Worm (Caenorhabditis elegans) whole organism, mixed stage, embryonic: ENCODE results near the gene C08B11.9.

Experiments used
- bed-3 ChIP-seq: fragments of 200-800 bp; sonication (Bioruptor generic); optimal IDR thresholded peaks from 3 replicates; lab custom pipeline; 2018; ENCODE audit warnings: mild to moderate bottlenecking, missing genetic modification characterization, moderate library complexity, missing compliant biosample characterization
- ceh-43 ChIP-seq: fragments of 200-800 bp; sonication (Bioruptor generic); optimal IDR thresholded peaks from 2 replicates; lab custom pipeline; 2018; ENCODE audit warnings: mild to moderate bottlenecking, missing genetic modification characterization, moderate library complexity, missing compliant biosample characterization
- ceh-83 ChIP-seq: fragments of 200-800 bp; sonication (Bioruptor generic); optimal IDR thresholded peaks from 2 replicates; lab custom pipeline; 2018; ENCODE audit warnings: mild to moderate bottlenecking, missing genetic modification characterization, missing compliant biosample characterization
- ces-1 ChIP-seq: fragments of 150-350 bp; optimal IDR thresholded peaks from 2 replicates; lab custom pipeline; 2014; ENCODE audit warnings: missing biosample characterization, missing genetic modification reagents, missing genetic modification characterization
- cnd-1 ChIP-seq: fragments of 200-800 bp; sonication (Bioruptor generic); optimal IDR thresholded peaks from 2 replicates; lab custom pipeline; 2018; ENCODE audit warnings: mild to moderate bottlenecking, missing genetic modification characterization, missing compliant biosample characterization
- drap-1 ChIP-seq: fragments of 200-800 bp; sonication (Bioruptor generic); optimal IDR thresholded peaks from 3 replicates; lab custom pipeline; 2018; ENCODE audit warnings: mild to moderate bottlenecking, missing genetic modification characterization, missing compliant biosample characterization
- elt-1 ChIP-seq: sonication (generic microtip); optimal IDR thresholded peaks from 2 replicates; lab custom pipeline; 2017; ENCODE audit warnings: missing genetic modification characterization, mild to moderate bottlenecking, missing compliant biosample characterization, antibody characterized with exemption, moderate library complexity, borderline replicate concordance; ENCODE audit not compliant: insufficient read depth
- flh-1 ChIP-seq: fragments of 200-800 bp; sonication (Bioruptor generic); optimal IDR thresholded peaks from 2 replicates; lab custom pipeline; 2018; ENCODE audit warnings: mild to moderate bottlenecking, missing genetic modification characterization, moderate library complexity, missing compliant biosample characterization
- ham-2 ChIP-seq: fragments of 200-800 bp; sonication (Bioruptor generic); optimal IDR thresholded peaks from 2 replicates; lab custom pipeline; 2018; ENCODE audit warnings: mild to moderate bottlenecking, missing genetic modification characterization, missing compliant biosample characterization
- hlh-1 ChIP-seq: fragments of 150-350 bp; optimal IDR thresholded peaks from 2 replicates; lab custom pipeline; 2014; ENCODE audit warnings: missing biosample characterization, missing genetic modification reagents, missing genetic modification characterization
- lin-32 ChIP-seq: fragments of 200-800 bp; sonication (Bioruptor generic); optimal IDR thresholded peaks from 2 replicates; lab custom pipeline; 2018; ENCODE audit warnings: mild to moderate bottlenecking, missing genetic modification characterization, missing compliant biosample characterization
- lsy-2 ChIP-seq: fragments of 150-350 bp; optimal IDR thresholded peaks from 2 replicates; lab custom pipeline; 2014; ENCODE audit warnings: missing biosample characterization, missing genetic modification characterization
- mab-5 ChIP-seq: fragments of 150-350 bp; optimal IDR thresholded peaks from 2 replicates; lab custom pipeline; 2014; ENCODE audit warnings: missing biosample characterization, missing genetic modification characterization
- mep-1 ChIP-seq: fragments of 150-350 bp; optimal IDR thresholded peaks from 2 replicates; lab custom pipeline; 2017; ENCODE audit warnings: missing biosample characterization, missing genetic modification reagents, missing genetic modification characterization, inconsistent platforms
- nhr-12 ChIP-seq: fragments of 150-350 bp; optimal IDR thresholded peaks from 2 replicates; lab custom pipeline; 2014; ENCODE audit warnings: missing biosample characterization, missing genetic modification characterization
- nhr-28 ChIP-seq: fragments of 150-350 bp; optimal IDR thresholded peaks from 2 replicates; lab custom pipeline; 2014; ENCODE audit warnings: missing biosample characterization, missing genetic modification characterization
- pha-4 ChIP-seq: fragments of 150-350 bp; optimal IDR thresholded peaks from 2 replicates; lab custom pipeline; 2018; ENCODE audit warnings: missing biosample characterization, missing genetic modification reagents, missing genetic modification characterization
- sem-2 ChIP-seq: fragments of 200-800 bp; sonication (Bioruptor generic); optimal IDR thresholded peaks from 2 replicates; lab custom pipeline; 2018; ENCODE audit warnings: mild to moderate bottlenecking, missing genetic modification characterization, missing compliant biosample characterization
- snpc-4 ChIP-seq: fragments of 150-350 bp; optimal IDR thresholded peaks from 2 replicates; lab custom pipeline; 2014; ENCODE audit warnings: missing biosample characterization, missing genetic modification characterization
- sptf-1 ChIP-seq: sonication (generic microtip); optimal IDR thresholded peaks from 2 replicates; lab custom pipeline; 2017; ENCODE audit warnings: mild to moderate bottlenecking, missing genetic modification characterization, moderate library complexity, missing compliant biosample characterization
- unc-120 ChIP-seq: sonication (generic microtip); optimal IDR thresholded peaks from 2 replicates; lab custom pipeline; 2017; ENCODE audit warnings: missing genetic modification characterization, missing compliant biosample characterization; ENCODE audit not compliant: poor library complexity, severe bottlenecking
- unc-39 ChIP-seq: fragments of 150-350 bp; optimal IDR thresholded peaks from 2 replicates; lab custom pipeline; 2014; ENCODE audit warnings: missing biosample characterization, missing genetic modification characterization
- unc-62 ChIP-seq: fragments of 150-350 bp; optimal IDR thresholded peaks from 2 replicates; lab custom pipeline; 2014; ENCODE audit warnings: missing biosample characterization, missing genetic modification reagents, missing genetic modification characterization
- zip-8 ChIP-seq: fragments of 150-350 bp; optimal IDR thresholded peaks from 2 replicates; lab custom pipeline; 2014; ENCODE audit warnings: missing biosample characterization, missing genetic modification characterization
- ztf-11 ChIP-seq: fragments of 150-350 bp; optimal IDR thresholded peaks from 2 replicates; lab custom pipeline; 2014; ENCODE audit warnings: missing biosample characterization, missing genetic modification characterization

Gene C08B11.9

DNA sequence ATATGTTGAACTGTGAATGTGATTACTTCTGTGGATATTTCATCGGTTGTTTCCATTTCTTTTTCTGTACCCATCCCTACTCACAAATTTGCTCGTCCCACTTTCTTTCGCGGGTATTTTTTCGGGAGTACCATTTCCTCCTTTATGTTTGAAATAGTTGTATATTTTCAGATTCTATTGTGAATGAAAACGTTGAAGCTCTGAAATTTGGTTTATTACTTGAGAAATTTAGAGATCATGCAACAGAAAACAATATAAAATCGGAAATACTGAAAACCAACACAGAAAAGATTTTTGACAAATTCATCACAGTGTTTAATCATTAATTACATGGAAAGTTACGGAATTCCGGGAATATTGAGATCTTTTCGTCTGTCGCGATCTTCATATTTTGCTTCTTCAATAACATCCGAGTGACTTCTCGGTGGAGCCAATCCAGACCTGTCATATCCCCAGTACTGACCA, 17.4 kb downstream of the C08B11.9 start:
- TF ChIP-seq lin-32 (GFP tag; lab: Kevin White, UChicago): no peak
- TF ChIP-seq drap-1 (GFP tag; lab: Kevin White, UChicago): no peak
- no peak for TF ChIP-seq ham-2 (GFP tag; lab: Kevin White, UChicago)
- no peak for TF ChIP-seq zip-8 (tag; lab: Kevin White, UChicago)
- TF ChIP-seq pha-4 (tag; lab: Kevin White, UChicago): no peak
- no peak for TF ChIP-seq unc-120 (tag; lab: Kevin White, UChicago)
- TF ChIP-seq ceh-83 (GFP tag; lab: Kevin White, UChicago): no peak
- TF ChIP-seq elt-1 (tag; lab: Kevin White, UChicago): no peak

DNA sequence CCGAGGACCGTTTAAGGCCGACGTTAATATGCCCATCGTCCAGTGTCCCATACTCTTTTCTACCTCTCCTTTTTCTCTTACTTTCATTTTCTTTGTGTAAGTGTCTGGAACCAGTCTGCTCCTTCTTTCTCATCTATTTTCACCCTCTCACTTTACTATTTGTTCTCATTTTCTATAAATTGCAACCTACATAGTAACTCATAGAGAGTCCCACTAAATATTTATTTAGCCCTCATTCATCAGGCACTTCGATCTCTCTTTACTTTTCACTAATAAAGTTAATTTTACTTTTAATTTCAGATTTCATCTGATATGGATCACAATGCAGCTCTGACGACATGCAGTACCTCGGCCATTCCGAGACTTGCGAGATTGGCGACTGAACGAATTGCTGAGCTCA, 20.6 kb downstream of the C08B11.9 start, which contains the start of gene zyg-11:
Gene zyg-11 (plus strand): TSS at position 301 of the 400 bp plus-strand sequence.
- no peak for TF ChIP-seq ceh-43 (GFP tag; lab: Kevin White, UChicago)
- TF ChIP-seq nhr-12 (tag; lab: Kevin White, UChicago): no peak
- no peak for TF ChIP-seq unc-39
- TF ChIP-seq snpc-4: no peak
- TF ChIP-seq mab-5 (tag; lab: Kevin White, UChicago): no peak
- TF ChIP-seq elt-1 (tag; lab: Kevin White, UChicago): no peak
- no peak for TF ChIP-seq sem-2
- TF ChIP-seq ceh-83 (GFP tag; lab: Kevin White, UChicago): no peak
- TF ChIP-seq zip-8 (tag; lab: Kevin White, UChicago): no peak

DNA sequence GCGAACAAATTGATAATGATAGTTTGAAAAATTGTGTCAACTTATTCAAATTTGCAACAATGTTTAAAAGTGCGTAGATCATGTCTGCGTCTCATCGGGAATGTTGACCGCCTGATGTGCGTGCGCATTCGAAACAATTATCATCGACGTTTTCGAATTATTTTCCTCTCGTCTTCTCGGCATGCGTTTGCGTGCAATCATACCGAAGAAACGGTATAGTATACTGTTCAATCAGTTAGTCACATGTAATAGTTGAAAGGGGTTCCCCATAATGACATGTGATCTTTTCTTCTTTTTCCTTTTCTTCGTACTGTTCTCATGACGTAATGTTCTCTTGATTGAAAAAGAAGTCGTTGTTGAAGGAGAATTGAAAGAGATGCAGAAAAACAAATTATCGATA, 21.2 kb downstream of the C08B11.9 start:
- TF ChIP-seq sptf-1 (no peak), zip-8 (tag; lab: Kevin White, UChicago) (peak; percentile 2), nhr-28 (tag; lab: Kevin White, UChicago) (no peak), ces-1 (no peak)
- TF ChIP-seq, all 35 proteins: peak for 1

DNA sequence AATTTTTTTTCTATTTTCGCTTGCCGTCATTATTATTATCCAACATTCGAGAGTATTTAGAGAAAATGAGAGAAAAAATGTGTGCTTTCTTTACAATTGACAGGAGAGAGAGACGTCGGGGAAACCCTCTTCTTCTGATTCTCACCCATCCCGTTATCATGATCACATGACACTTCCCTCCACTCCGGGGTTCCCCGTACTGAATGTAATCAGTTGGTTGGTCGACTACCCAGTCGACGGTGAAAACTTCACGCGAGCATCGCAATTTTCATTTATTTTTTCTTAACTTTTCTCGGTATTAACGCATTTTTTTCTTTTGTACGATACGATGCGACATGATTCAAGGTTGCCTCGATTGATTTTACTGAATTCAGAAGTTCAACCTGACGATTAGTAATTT, 21.8 kb downstream of the C08B11.9 start:
- TF ChIP-seq nhr-28 (tag; lab: Kevin White, UChicago): no peak
- TF ChIP-seq ces-1: no peak
- no peak for TF ChIP-seq ztf-11 (tag; lab: Kevin White, UChicago)
- TF ChIP-seq nhr-12 (tag; lab: Kevin White, UChicago): no peak
- no peak for TF ChIP-seq cnd-1 (tag; lab: Kevin White, UChicago)
- no peak for TF ChIP-seq ham-2 (GFP tag; lab: Kevin White, UChicago)
- no peak for TF ChIP-seq snpc-4
- no peak for TF ChIP-seq ceh-43 (GFP tag; lab: Kevin White, UChicago)
- TF ChIP-seq bed-3 (GFP tag; lab: Kevin White, UChicago): no peak
- no peak for TF ChIP-seq pha-4 (tag; lab: Kevin White, UChicago)
- no peak for TF ChIP-seq unc-62 (GFP tag; lab: Kevin White, UChicago)
- TF ChIP-seq, all 35 proteins: peak for 0

DNA sequence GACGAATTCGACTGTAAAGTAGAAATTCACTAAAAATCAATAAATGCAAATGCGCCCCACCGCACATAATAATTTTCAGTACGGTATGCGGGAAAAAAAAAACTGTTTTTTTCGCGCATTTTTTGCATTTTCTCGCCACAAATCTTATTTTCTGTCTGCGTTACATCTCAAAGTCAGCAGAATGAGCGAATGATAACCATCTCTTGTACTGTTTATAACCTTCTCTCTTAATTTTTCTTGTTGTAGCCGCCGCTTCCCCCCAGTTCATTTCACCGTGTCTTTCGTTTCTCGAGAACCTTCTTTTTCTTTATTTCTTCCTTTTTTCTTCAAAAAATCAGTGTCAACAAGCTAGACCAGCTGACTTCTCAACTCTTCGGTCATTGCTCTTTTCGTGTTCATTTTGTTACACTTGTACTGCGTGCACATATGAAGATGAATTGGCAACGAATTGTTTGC, 22.5 kb downstream of the C08B11.9 start:
- TF ChIP-seq hlh-1: peak; percentile 53
- peak; percentile 2 for TF ChIP-seq ces-1
- peak; percentile 58 for TF ChIP-seq lsy-2 (tag; lab: Kevin White, UChicago)
- no peak for TF ChIP-seq flh-1

DNA sequence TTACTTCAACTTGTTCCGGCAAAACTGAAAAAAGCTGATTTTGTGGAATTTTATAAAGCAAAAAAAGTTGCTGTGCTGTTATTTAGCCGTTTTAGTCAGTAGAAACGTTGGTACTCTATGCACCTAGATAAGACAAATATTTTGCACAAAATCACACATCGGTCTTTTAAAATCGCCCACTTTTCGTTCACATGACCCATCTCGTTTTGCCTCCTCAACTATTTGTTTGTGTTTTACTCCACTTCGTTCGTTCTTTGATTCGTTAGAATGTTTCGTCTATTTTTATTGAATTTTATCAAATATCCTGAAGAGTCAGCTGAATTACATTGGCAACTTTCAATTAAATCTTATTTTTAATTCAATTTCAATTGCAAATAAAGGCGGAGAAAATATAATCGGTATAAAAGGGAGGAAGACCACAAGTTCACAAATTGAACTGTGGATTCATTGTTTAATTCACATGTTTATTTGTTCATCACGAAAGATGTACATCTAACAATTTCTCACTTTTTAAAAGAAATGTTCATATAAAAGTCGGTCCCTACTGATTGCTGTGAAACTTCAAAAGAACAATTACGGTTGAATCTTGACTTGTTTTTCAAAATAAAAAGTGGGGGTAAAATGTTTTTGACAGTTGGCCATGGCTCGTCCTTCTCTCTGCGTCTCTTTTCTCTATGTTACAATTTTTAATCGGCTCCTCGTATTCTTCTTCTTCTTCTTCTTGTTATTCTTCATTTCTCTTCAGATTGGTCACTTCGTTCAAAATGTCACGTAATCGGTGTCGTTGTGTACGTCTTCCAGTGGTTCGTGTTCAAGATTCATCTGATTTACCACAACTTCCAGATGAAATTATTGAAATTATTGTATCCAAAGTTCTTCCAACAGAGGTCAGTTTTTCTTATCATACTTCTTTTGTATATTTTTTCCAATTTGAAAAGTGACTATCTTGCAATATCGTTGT, 25.6 kb downstream of the C08B11.9 start, which contains the start of gene DH11.2:
Gene DH11.2 (plus strand): TSS at position 746 of the 961 bp plus-strand sequence.
- TF ChIP-seq mep-1 (tag; lab: Kevin White, UChicago): no peak
- TF ChIP-seq lin-32 (GFP tag; lab: Kevin White, UChicago): no peak
- peak; percentile 26 for TF ChIP-seq hlh-1
